Fruit fly (Drosophila melanogaster): ENCODE data around the gene CG10565.

CG10565 gene

dm6 chr3L:21175531-21176271, 39.5 kb upstream of the CG10565 start (continued):
- TF ChIP-seq CG33213 (GFP tag; optimal IDR thresholded peaks at IDR 0.05): peak; percentile 39
- peak; percentile 97 for TF ChIP-seq CG9797 (GFP tag; optimal IDR thresholded peaks at IDR 0.05)
- TF ChIP-seq ac (GFP tag; optimal IDR thresholded peaks at IDR 0.05): no peak
- no peak for TF ChIP-seq kah (GFP tag; optimal IDR thresholded peaks at IDR 0.05)
- TF ChIP-seq CG34376 (GFP tag; optimal IDR thresholded peaks at IDR 0.05): no peak
- TF ChIP-seq vnd (GFP tag; IDR thresholded peaks at IDR 0.05; ENCODE audit: partially characterized antibody): 0 out of 3 replicates have a peak, but pooled peaks have one; percentile 29
- 0 out of 2 replicates have a peak, but pooled peaks have one; percentile 9 for TF ChIP-seq Atf6 (GFP tag; IDR thresholded peaks at IDR 0.05)
- TF ChIP-seq NC2α (GFP tag; optimal IDR thresholded peaks at IDR 0.05): no peak
- TF ChIP-seq B-H1 (GFP tag; IDR thresholded peaks at IDR 0.05): no peak
- no peak for TF ChIP-seq ken (GFP tag; IDR thresholded peaks at IDR 0.05)
- no peak for TF ChIP-seq bcd (GFP tag; optimal IDR thresholded peaks at IDR 0.05)
- TF ChIP-seq slou (GFP tag; optimal IDR thresholded peaks at IDR 0.05): no peak
- TF ChIP-seq Lim3 (GFP tag; IDR thresholded peaks at IDR 0.05): no peak
- no peak for TF ChIP-seq chif (GFP tag; optimal IDR thresholded peaks at IDR 0.05)
- no peak for TF ChIP-seq PHDP (tag; optimal IDR thresholded peaks at IDR 0.05)
- TF ChIP-seq pb (GFP tag; optimal IDR thresholded peaks at IDR 0.05): no peak
- no peak for TF ChIP-seq her (GFP tag; optimal IDR thresholded peaks at IDR 0.05)
- TF ChIP-seq Dbx (GFP tag; IDR thresholded peaks at IDR 0.05): no peak
- TF ChIP-seq danr (GFP tag; IDR thresholded peaks at IDR 0.05): no peak
- no peak for TF ChIP-seq zen2 (GFP tag; IDR thresholded peaks at IDR 0.05; ENCODE audit: partially characterized antibody)
- no peak for TF ChIP-seq CG15601 (tag; optimal IDR thresholded peaks at IDR 0.05)
- no peak for TF ChIP-seq cato (GFP tag; optimal IDR thresholded peaks at IDR 0.05; ENCODE audit: borderline replicate concordance)
- TF ChIP-seq CG9817 (tag; optimal IDR thresholded peaks at IDR 0.05): no peak
- 0 out of 2 replicates have a peak, but pooled peaks have one; percentile 25 for TF ChIP-seq amos (GFP tag; IDR thresholded peaks at IDR 0.05; ENCODE audit: partially characterized antibody)
- no peak for TF ChIP-seq fd3F (GFP tag; optimal IDR thresholded peaks at IDR 0.05)
- TF ChIP-seq vvl (GFP tag; IDR thresholded peaks at IDR 0.05): no peak
- TF ChIP-seq sim (GFP tag; IDR thresholded peaks at IDR 0.05): no peak
- no peak for TF ChIP-seq CG15073 (GFP tag; optimal IDR thresholded peaks at IDR 0.05)
- no peak for TF ChIP-seq gro (GFP tag; optimal IDR thresholded peaks at IDR 0.05)
- TF ChIP-seq CG6765 (GFP tag; optimal IDR thresholded peaks at IDR 0.05): no peak
- TF ChIP-seq CG17912 (GFP tag; optimal IDR thresholded peaks at IDR 0.05): no peak
- peak; percentile 85 for TF ChIP-seq Lhr (GFP tag; optimal IDR thresholded peaks at IDR 0.05)
- no peak for TF ChIP-seq Dek (tag; optimal IDR thresholded peaks at IDR 0.05)
- no peak for TF ChIP-seq CG16863 (GFP tag; optimal IDR thresholded peaks at IDR 0.05)
- no peak for TF ChIP-seq CG9876 (GFP tag; optimal IDR thresholded peaks at IDR 0.05)
- no peak for TF ChIP-seq CG7839 (tag; optimal IDR thresholded peaks at IDR 0.05)
- no peak for TF ChIP-seq H2.0 (GFP tag; IDR thresholded peaks at IDR 0.05)
- TF ChIP-seq NC2β (GFP tag; optimal IDR thresholded peaks at IDR 0.05): peak; percentile 30
- TF ChIP-seq CG2116 (GFP tag; optimal IDR thresholded peaks at IDR 0.05): peak; percentile 68
- no peak for TF ChIP-seq Elba2 (GFP tag; optimal IDR thresholded peaks at IDR 0.05)
- peak; percentile 75 for TF ChIP-seq CG8478 (optimal IDR thresholded peaks at IDR 0.05)
- TF ChIP-seq schlank (tag; optimal IDR thresholded peaks at IDR 0.05): no peak
- TF ChIP-seq gem (tag; optimal IDR thresholded peaks at IDR 0.05): peak; percentile 1
- TF ChIP-seq CG6175 (GFP tag; IDR thresholded peaks at IDR 0.05): no peak
- TF ChIP-seq toy (GFP tag; IDR thresholded peaks at IDR 0.05): no peak
- no peak for TF ChIP-seq Fer2 (tag; optimal IDR thresholded peaks at IDR 0.05)
- no peak for TF ChIP-seq CG2202 (tag; optimal IDR thresholded peaks at IDR 0.05)
- no peak for TF ChIP-seq CG9215 (GFP tag; IDR thresholded peaks at IDR 0.05)
- no peak for TF ChIP-seq zf30C (GFP tag; optimal IDR thresholded peaks at IDR 0.05)
- peak; percentile 81 for TF ChIP-seq CG1603 (tag; optimal IDR thresholded peaks at IDR 0.05)

Data from whole organism, embryonic.